Worm (Caenorhabditis elegans) whole organism, L4 larva: ENCODE measurements around the gene sld-5.

Experiments used
- daf-12 ChIP-seq: fragments of 150-350 bp; optimal IDR thresholded peaks from 2 replicates; lab custom pipeline; 2014; ENCODE audit warnings: missing biosample characterization, missing genetic modification reagents, missing genetic modification characterization
- nhr-77 ChIP-seq: fragments of 150-350 bp; optimal IDR thresholded peaks from 2 replicates; lab custom pipeline; 2014; ENCODE audit warnings: missing biosample characterization, missing genetic modification characterization
- unc-130 ChIP-seq: sonication (generic microtip); optimal IDR thresholded peaks from 2 replicates; lab custom pipeline; 2016; ENCODE audit warnings: missing genetic modification reagents, missing genetic modification characterization, missing compliant biosample characterization
- unc-39 ChIP-seq: sonication (generic microtip); optimal IDR thresholded peaks from 2 replicates; lab custom pipeline; 2017; ENCODE audit warnings: missing biosample characterization, missing genetic modification characterization

DNA sequence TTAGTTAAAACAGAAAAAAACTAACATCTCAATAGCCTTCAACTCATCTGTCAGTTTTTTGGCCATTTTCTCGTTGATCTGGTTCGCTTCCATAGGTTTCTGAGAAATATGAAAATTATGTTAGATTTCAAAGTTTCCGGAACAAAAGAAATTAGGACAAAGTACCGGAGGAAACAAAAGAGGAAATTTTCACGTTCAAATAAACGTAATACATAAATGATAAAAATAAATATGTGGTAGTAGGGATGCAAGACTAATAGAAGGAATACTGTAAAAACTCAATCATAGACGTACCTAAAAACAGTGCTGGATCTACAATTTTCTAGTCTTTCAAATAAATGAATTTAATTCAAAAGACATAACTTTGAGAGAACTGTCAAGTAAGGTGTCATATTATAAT, 48.8 kb downstream of the sld-5 start, which contains the start of gene fbxa-116:
- no peak for TF ChIP-seq unc-130 (GFP tag; lab: Kevin White, UChicago)
- TF ChIP-seq daf-12, result no peak
- no peak for TF ChIP-seq nhr-77 (tag; lab: Kevin White, UChicago)
- TF ChIP-seq unc-39 (tag; lab: Kevin White, UChicago), result no peak
